Fruit fly (Drosophila melanogaster) whole organism, embryonic: Measurements from ENCODE around the gene Ssl2.
A peak's percentile ranks its signal among the peaks of the same experiment; 100 is the strongest.

Experiments used
- Abd-B ChIP-seq: fragments of 200-800 bp; sonication (Bioruptor generic); optimal IDR thresholded peaks from 2 replicates; lab custom pipeline; 2018; ENCODE audit warnings: missing biosample characterization, mild to moderate bottlenecking, missing genetic modification characterization, moderate library complexity
- Aef1 ChIP-seq: fragments of 200-800 bp; sonication (Bioruptor generic); IDR thresholded peaks from 3 replicates; pipeline ENCODE4 v1.3.6; 2022; ENCODE audit warnings: missing biosample characterization, missing genetic modification characterization
- BEAF-32 ChIP-seq: fragments of 200-800 bp; sonication (Bioruptor generic); optimal IDR thresholded peaks from 3 replicates; lab custom pipeline; 2017; ENCODE audit warnings: missing biosample characterization, missing genetic modification characterization, mild to moderate bottlenecking, moderate library complexity, missing genetic modification reagents
- Bdp1 ChIP-seq: fragments of 200-800 bp; sonication (Bioruptor generic); optimal IDR thresholded peaks from 3 replicates; lab custom pipeline; 2016; ENCODE audit warnings: missing biosample characterization, missing genetic modification characterization
- CG10959 ChIP-seq: fragments of 200-800 bp; sonication (Bioruptor generic); IDR thresholded peaks from 2 replicates; pipeline ENCODE4 v1.3.6; 2022; ENCODE audit warnings: missing biosample characterization, missing genetic modification characterization
- CG11247 ChIP-seq: fragments of 200-800 bp; sonication (Bioruptor generic); IDR thresholded peaks from 2 replicates; pipeline ENCODE4 v1.3.6; 2022; ENCODE audit warnings: missing biosample characterization, missing genetic modification characterization
- CG12104 ChIP-seq: fragments of 200-800 bp; sonication (Bioruptor generic); optimal IDR thresholded peaks from 3 replicates; lab custom pipeline; 2016; ENCODE audit warnings: missing biosample characterization, missing genetic modification characterization
- CG12942 ChIP-seq: fragments of 200-800 bp; sonication (Bioruptor generic); optimal IDR thresholded peaks from 3 replicates; lab custom pipeline; 2016; ENCODE audit warnings: missing biosample characterization, missing genetic modification characterization
- CG13775 ChIP-seq: fragments of 200-800 bp; sonication (Bioruptor generic); optimal IDR thresholded peaks from 3 replicates; lab custom pipeline; 2017; ENCODE audit warnings: missing biosample characterization, mild to moderate bottlenecking, missing genetic modification characterization
- CG14965 ChIP-seq: fragments of 200-800 bp; sonication (Bioruptor generic); optimal IDR thresholded peaks from 2 replicates; lab custom pipeline; 2016; ENCODE audit warnings: missing biosample characterization, missing genetic modification characterization, borderline replicate concordance
- CG17829 ChIP-seq: fragments of 200-800 bp; optimal IDR thresholded peaks from 2 replicates; lab custom pipeline; 2019; ENCODE audit warnings: missing biosample characterization, mild to moderate bottlenecking, missing genetic modification characterization, moderate library complexity
- CG2875 ChIP-seq: fragments of 200-800 bp; sonication (Bioruptor generic); optimal IDR thresholded peaks from 2 replicates; lab custom pipeline; 2017; ENCODE audit warnings: missing biosample characterization, mild to moderate bottlenecking, missing genetic modification characterization, missing genetic modification reagents
- CG30020 ChIP-seq: fragments of 200-800 bp; optimal IDR thresholded peaks from 2 replicates; lab custom pipeline; 2019; ENCODE audit warnings: missing biosample characterization, mild to moderate bottlenecking, missing genetic modification characterization, moderate library complexity
- CG30403 ChIP-seq: fragments of 200-800 bp; sonication (Bioruptor generic); optimal IDR thresholded peaks from 3 replicates; lab custom pipeline; 2016; ENCODE audit warnings: missing biosample characterization, missing genetic modification characterization
- CG42726 ChIP-seq: fragments of 200-800 bp; sonication (Bioruptor generic); IDR thresholded peaks from 2 replicates; pipeline ENCODE4 v1.3.6; 2022; ENCODE audit warnings: missing biosample characterization, missing genetic modification characterization; ENCODE audit not compliant: partially characterized antibody
- CG4360 ChIP-seq: fragments of 200-800 bp; sonication (Bioruptor generic); IDR thresholded peaks from 2 replicates; pipeline ENCODE4 v1.3.6; 2022; ENCODE audit warnings: missing biosample characterization, missing genetic modification characterization
- CG4424 ChIP-seq: fragments of 200-800 bp; sonication (Bioruptor generic); optimal IDR thresholded peaks from 3 replicates; lab custom pipeline; 2016; ENCODE audit warnings: missing biosample characterization, missing genetic modification characterization
- CG7372 ChIP-seq: fragments of 200-800 bp; sonication (Bioruptor generic); IDR thresholded peaks from 2 replicates; pipeline ENCODE4 v1.3.6; 2022; ENCODE audit warnings: missing biosample characterization, missing genetic modification characterization
- CG7839 ChIP-seq: fragments of 200-800 bp; sonication (Bioruptor generic); optimal IDR thresholded peaks from 3 replicates; lab custom pipeline; 2018; ENCODE audit warnings: missing biosample characterization, mild to moderate bottlenecking, missing genetic modification characterization, moderate library complexity
- CG8290 ChIP-seq, 3 experiments: fragments of 200-800 bp; sonication (Bioruptor generic); optimal IDR thresholded peaks; 2 replicates each; lab custom pipeline; 2016 to 2019; ENCODE audit warnings: missing biosample characterization in 3 of 3, missing genetic modification characterization in 3 of 3, mild to moderate bottlenecking in 2 of 3, moderate library complexity in 1 of 3
- Dref ChIP-seq: fragments of 200-800 bp; sonication (Bioruptor generic); IDR thresholded peaks from 2 replicates; pipeline ENCODE4 v1.3.6; 2022; ENCODE audit warnings: missing biosample characterization, missing genetic modification characterization
- Fer1 ChIP-seq: fragments of 200-800 bp; sonication (Bioruptor generic); optimal IDR thresholded peaks from 2 replicates; lab custom pipeline; 2017; ENCODE audit warnings: missing biosample characterization, mild to moderate bottlenecking, missing genetic modification characterization
- H2.0 ChIP-seq: fragments of 200-800 bp; sonication (Bioruptor generic); IDR thresholded peaks from 2 replicates; pipeline ENCODE4 v1.3.6; 2022; ENCODE audit warnings: missing biosample characterization, missing genetic modification characterization
- HmgD ChIP-seq: fragments of 200-800 bp; sonication (Bioruptor generic); optimal IDR thresholded peaks from 3 replicates; lab custom pipeline; 2016; ENCODE audit warnings: missing biosample characterization, missing genetic modification characterization
- Hr3 ChIP-seq: fragments of 200-800 bp; sonication (Bioruptor generic); optimal IDR thresholded peaks from 3 replicates; lab custom pipeline; 2016; ENCODE audit warnings: missing biosample characterization, missing genetic modification characterization
- Hr39 ChIP-seq: fragments of >200 bp; optimal IDR thresholded peaks from 2 replicates; lab custom pipeline; 2017
- Lhr ChIP-seq: fragments of 200-800 bp; sonication (Bioruptor generic); optimal IDR thresholded peaks from 3 replicates; lab custom pipeline; 2017; ENCODE audit warnings: mild to moderate bottlenecking, missing biosample characterization, missing genetic modification reagents, missing genetic modification characterization
- MESR4 ChIP-seq: fragments of 200-800 bp; sonication (Bioruptor generic); optimal IDR thresholded peaks from 2 replicates; lab custom pipeline; 2018; ENCODE audit warnings: missing biosample characterization, mild to moderate bottlenecking, missing genetic modification characterization, moderate library complexity
- NC2β ChIP-seq: fragments of 200-800 bp; sonication (Bioruptor generic); optimal IDR thresholded peaks from 2 replicates; lab custom pipeline; 2016; ENCODE audit warnings: missing biosample characterization, missing genetic modification characterization
- Xrp1 ChIP-seq: fragments of 200-800 bp; sonication (Bioruptor generic); IDR thresholded peaks from 2 replicates; pipeline ENCODE4 v1.3.6; 2022; ENCODE audit warnings: missing biosample characterization, missing genetic modification characterization
- al ChIP-seq: fragments of 200-800 bp; sonication (Bioruptor generic); IDR thresholded peaks from 2 replicates; pipeline ENCODE4 v1.3.6; 2022; ENCODE audit warnings: missing biosample characterization, missing genetic modification characterization
- amos ChIP-seq: fragments of 200-800 bp; sonication (Bioruptor generic); IDR thresholded peaks from 2 replicates; pipeline ENCODE4 v1.3.6; 2022; ENCODE audit warnings: missing biosample characterization, missing genetic modification characterization; ENCODE audit not compliant: partially characterized antibody
- cas ChIP-seq: fragments of 200-800 bp; sonication (Bioruptor generic); IDR thresholded peaks from 2 replicates; pipeline ENCODE4 v1.3.6; 2022; ENCODE audit warnings: missing biosample characterization, missing genetic modification characterization
- chif ChIP-seq, 2 experiments: fragments of 200-800 bp; sonication (Bioruptor generic); optimal IDR thresholded peaks; 3 replicates each; lab custom pipeline; 2016; ENCODE audit warnings: missing biosample characterization in 2 of 2, missing genetic modification characterization in 2 of 2
- corto ChIP-seq: fragments of 200-800 bp; sonication (Bioruptor generic); optimal IDR thresholded peaks from 2 replicates; lab custom pipeline; 2016; ENCODE audit warnings: missing biosample characterization, mild to moderate bottlenecking, missing genetic modification characterization, moderate library complexity
- emc ChIP-seq: fragments of 200-800 bp; sonication (Bioruptor generic); optimal IDR thresholded peaks from 2 replicates; lab custom pipeline; 2016; ENCODE audit warnings: missing biosample characterization, missing genetic modification characterization
- gt ChIP-seq: fragments of 200-800 bp; sonication (Bioruptor generic); IDR thresholded peaks from 2 replicates; pipeline ENCODE4 v1.3.6; 2022; ENCODE audit warnings: missing biosample characterization, missing genetic modification characterization
- jumu ChIP-seq: fragments of 200-800 bp; sonication (Bioruptor generic); optimal IDR thresholded peaks from 3 replicates; lab custom pipeline; 2016; ENCODE audit warnings: missing biosample characterization, missing genetic modification characterization
- kah ChIP-seq: fragments of 200-800 bp; sonication (Bioruptor generic); optimal IDR thresholded peaks from 2 replicates; lab custom pipeline; 2018; ENCODE audit warnings: missing biosample characterization, mild to moderate bottlenecking, missing genetic modification characterization
- knrl ChIP-seq: fragments of 200-800 bp; sonication (Bioruptor generic); IDR thresholded peaks from 3 replicates; pipeline ENCODE4 v1.3.6; 2022; ENCODE audit warnings: missing biosample characterization, missing genetic modification characterization; ENCODE audit not compliant: partially characterized antibody
- otp ChIP-seq: fragments of 200-800 bp; sonication (Bioruptor generic); IDR thresholded peaks from 3 replicates; pipeline ENCODE4, ENCODE4 v1.3.6; 2022; ENCODE audit warnings: missing biosample characterization, missing genetic modification characterization
- pb ChIP-seq: fragments of 200-800 bp; sonication (Bioruptor generic); optimal IDR thresholded peaks from 3 replicates; lab custom pipeline; 2016; ENCODE audit warnings: missing biosample characterization, missing genetic modification characterization
- phol ChIP-seq: fragments of 200-800 bp; sonication (Bioruptor generic); optimal IDR thresholded peaks from 3 replicates; lab custom pipeline; 2018; ENCODE audit warnings: missing biosample characterization, mild to moderate bottlenecking, missing genetic modification characterization, moderate library complexity
- prd ChIP-seq, 3 experiments: fragments of >200 bp in 2 of 3; fragments of 200-800 bp in 1 of 3; sonication (Bioruptor generic) in 1 of 3; optimal IDR thresholded peaks in 2 of 3; IDR thresholded peaks in 1 of 3; 2 replicates in 2 of 3; 3 replicates in 1 of 3; pipeline versions ENCODE4 v1.3.6 to Lab custom; 2017 to 2022; ENCODE audit warnings: missing biosample characterization in 1 of 3, missing genetic modification characterization in 1 of 3
- psq ChIP-seq: fragments of 200-800 bp; sonication (Bioruptor generic); optimal IDR thresholded peaks from 2 replicates; lab custom pipeline; 2017; ENCODE audit warnings: missing biosample characterization, missing genetic modification characterization
- ssp ChIP-seq: fragments of 200-800 bp; sonication (Bioruptor generic); IDR thresholded peaks from 2 replicates; pipeline ENCODE4 v1.3.6; 2022; ENCODE audit warnings: missing biosample characterization, missing genetic modification characterization
- vnd ChIP-seq: fragments of 200-800 bp; sonication (Bioruptor generic); IDR thresholded peaks from 3 replicates; pipeline ENCODE4 v1.3.6; 2022; ENCODE audit warnings: missing biosample characterization, missing genetic modification characterization; ENCODE audit not compliant: partially characterized antibody
- zfh2 ChIP-seq: fragments of 200-800 bp; sonication (Bioruptor generic); optimal IDR thresholded peaks from 2 replicates; lab custom pipeline; 2016; ENCODE audit warnings: missing biosample characterization, missing genetic modification characterization

The Ssl2 gene

DNA sequence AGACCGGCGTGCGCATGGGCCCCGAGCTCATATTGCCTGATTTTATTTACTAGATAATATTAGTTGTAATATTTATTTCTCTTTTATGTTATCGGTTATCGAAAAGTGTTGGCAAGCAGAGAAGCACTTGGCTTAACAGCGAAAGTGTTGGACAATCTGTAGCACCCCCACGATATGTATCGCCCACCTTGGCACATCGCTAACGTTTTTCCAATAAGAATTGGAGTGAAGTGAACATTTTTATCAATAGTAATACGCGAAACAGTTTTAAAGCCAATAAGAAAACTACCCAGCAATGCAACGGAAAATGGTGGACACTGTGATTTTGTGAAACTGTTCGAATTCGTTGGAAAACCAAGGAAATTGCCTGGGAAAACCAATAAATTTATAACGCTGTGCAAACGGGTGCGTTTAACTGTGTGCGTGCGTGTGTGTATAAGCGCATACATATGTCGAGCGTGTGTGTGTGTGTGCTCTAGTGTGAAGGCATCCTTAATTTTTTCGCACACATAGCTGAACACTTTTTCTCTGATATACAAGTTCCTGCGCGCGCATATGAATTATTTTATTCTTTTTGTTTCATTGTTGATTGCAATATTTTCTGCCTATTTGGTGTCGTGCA lies 6.6 kb upstream of the Ssl2 start, which contains the start of the genes Slu7 and Pkc98E:
Gene Slu7, minus strand, starts transcription at position 112 of the 622 bp plus-strand sequence.
Gene Pkc98E, plus strand, starts transcription at position 197 of the 622 bp plus-strand sequence.
- peak; percentile 43 for TF ChIP-seq CG4424
- peak; percentile 89 for TF ChIP-seq vnd (GFP tag; lab: Robert Waterston, UW)
- TF ChIP-seq CG12104 (GFP tag; lab: Kevin White, UChicago), result peak; percentile 9
- TF ChIP-seq zfh2 (GFP tag; lab: Kevin White, UChicago), result peak; percentile 84
- 0 out of 2 replicates have a peak, but pooled peaks have one; percentile 24 for TF ChIP-seq CG10959 (GFP tag; lab: Robert Waterston, UW)
- TF ChIP-seq CG12942, result peak; percentile 66
- TF ChIP-seq MESR4 (GFP tag; lab: Kevin White, UChicago), result peak; percentile 84
- peak; percentile 26; the same call in 1 of the 2 replicates for TF ChIP-seq CG7372 (GFP tag; lab: Robert Waterston, UW)
- TF ChIP-seq CG4360, result 0 out of 2 replicates have a peak, but pooled peaks have one; percentile 6
- TF ChIP-seq cas (GFP tag; lab: Robert Waterston, UW), result peak; percentile 49; the same call in 1 of the 2 replicates
- peak; percentile 9 for TF ChIP-seq CG13775 (GFP tag; lab: Kevin White, UChicago)
- TF ChIP-seq CG7839 (tag; lab: Kevin White, UChicago), result peak; percentile 31
- TF ChIP-seq CG30020, result peak; percentile 10
- TF ChIP-seq knrl (GFP tag; lab: Robert Waterston, UW), result peak; percentile 88
- peak; percentile 66 for TF ChIP-seq CG30403 (GFP tag; lab: Kevin White, UChicago)
- TF ChIP-seq Hr3 (GFP tag; lab: Kevin White, UChicago), result peak; percentile 24
- peak; percentile 59 for TF ChIP-seq CG8290 (GFP tag; optimal IDR thresholded peaks at IDR 0.05; lab: Kevin White, UChicago)
- TF ChIP-seq CG8290 (tag; optimal IDR thresholded peaks at IDR 0.05; lab: Kevin White, UChicago), result peak; percentile 71 to 93
- TF ChIP-seq gt, result no peak
- TF ChIP-seq HmgD (GFP tag; lab: Kevin White, UChicago), result peak; percentile 50
- TF ChIP-seq psq, result peak; percentile 14
- peak; percentile 63 for TF ChIP-seq phol (tag; lab: Kevin White, UChicago)
- TF ChIP-seq jumu (GFP tag; lab: Kevin White, UChicago), result peak; percentile 46
- no peak for TF ChIP-seq corto
- no peak for TF ChIP-seq Hr39 (lab: Kevin White, UChicago)
- TF ChIP-seq CG11247 (GFP tag; lab: Robert Waterston, UW), result peak; percentile 80
- peak; percentile 70 for TF ChIP-seq Xrp1
- TF ChIP-seq BEAF-32 (GFP tag; lab: Kevin White, UChicago), result peak; percentile 93
- peak; percentile 47 for TF ChIP-seq Lhr (GFP tag; lab: Kevin White, UChicago)
- no peak for TF ChIP-seq prd (optimal IDR thresholded peaks at IDR 0.05; lab: Kevin White, UChicago)
- peak; percentile 76 for TF ChIP-seq prd (GFP tag; IDR thresholded peaks at IDR 0.05; lab: Robert Waterston, UW)
- peak; percentile 48; the same call in 1 of the 2 replicates for TF ChIP-seq al (GFP tag; lab: Robert Waterston, UW)
- peak; percentile 49; the same call in 2 of the 3 replicates for TF ChIP-seq Aef1 (GFP tag; lab: Robert Waterston, UW)
- 0 out of 3 replicates have a peak, but pooled peaks have one; percentile 17 for TF ChIP-seq otp
- peak; percentile 63 for TF ChIP-seq Fer1
- TF ChIP-seq Abd-B (GFP tag; lab: Kevin White, UChicago), result peak; percentile 63
- peak; percentile 51 for TF ChIP-seq CG17829 (tag; lab: Kevin White, UChicago)
- peak; percentile 53 for TF ChIP-seq ssp (GFP tag; lab: Robert Waterston, UW)
- TF ChIP-seq chif (GFP tag; optimal IDR thresholded peaks at IDR 0.05; lab: Kevin White, UChicago), result peak; percentile 43 to 56
- TF ChIP-seq emc (GFP tag; lab: Kevin White, UChicago), result peak; percentile 45
- peak; percentile 79; the same call in 1 of the 2 replicates for TF ChIP-seq CG42726
- no peak for TF ChIP-seq CG14965
- peak; percentile 46 for TF ChIP-seq pb
- TF ChIP-seq NC2β (GFP tag; lab: Kevin White, UChicago), result peak; percentile 37
- TF ChIP-seq Dref (GFP tag; lab: Robert Waterston, UW), result peak; percentile 88
- TF ChIP-seq amos (GFP tag; lab: Robert Waterston, UW), result peak; percentile 94
- peak; percentile 60 for TF ChIP-seq Bdp1 (GFP tag; lab: Kevin White, UChicago)
- no peak for TF ChIP-seq CG2875
- TF ChIP-seq kah (GFP tag; lab: Kevin White, UChicago), result no peak
- peak; percentile 52 for TF ChIP-seq H2.0 (GFP tag; lab: Robert Waterston, UW)
